Fruit fly (Drosophila melanogaster): ENCODE data around the gene CG10949.
A peak's percentile ranks its signal among the peaks of the same experiment; 100 is the strongest.

CG10949 gene

DNA sequence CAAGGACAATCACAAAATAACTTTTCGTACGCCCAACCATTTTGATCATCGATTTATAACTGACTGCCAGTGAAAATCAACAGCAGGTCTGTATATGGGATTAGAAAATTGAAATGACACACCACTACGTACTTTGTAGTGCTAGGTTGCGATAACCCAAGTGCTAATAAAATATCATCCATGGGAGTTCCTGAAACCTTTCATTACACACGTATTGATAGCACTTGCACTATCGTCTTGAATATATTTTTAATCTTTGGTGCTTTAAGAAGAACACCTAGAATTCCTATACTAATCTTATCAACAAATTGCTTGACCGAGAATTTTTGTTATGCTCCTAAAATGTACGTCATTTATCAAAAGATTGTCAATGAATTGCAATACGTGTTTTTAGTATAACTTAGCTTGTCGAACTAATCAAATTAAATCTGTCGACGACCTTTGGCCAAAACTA is 42.6 kb downstream of the CG10949 start, which contains the start of gene Ugt37A1:
Gene Ugt37A1 (minus strand): TSS at position 51 of the 454 bp plus-strand sequence.
- TF ChIP-seq bcd (GFP tag; optimal IDR thresholded peaks at IDR 0.05) (no peak), CG4360 (GFP tag; IDR thresholded peaks at IDR 0.05) (no peak), CG13624 (GFP tag; optimal IDR thresholded peaks at IDR 0.05) (no peak), exex (tag; optimal IDR thresholded peaks at IDR 0.05) (peak; percentile 77), CG3407 (GFP tag; optimal IDR thresholded peaks at IDR 0.05) (no peak), Ets97D (GFP tag; optimal IDR thresholded peaks at IDR 0.05) (no peak), CG15073 (GFP tag; optimal IDR thresholded peaks at IDR 0.05) (no peak), sd (tag; optimal IDR thresholded peaks at IDR 0.05) (peak; percentile 60), fu2 (GFP tag; optimal IDR thresholded peaks at IDR 0.05) (no peak)

DNA sequence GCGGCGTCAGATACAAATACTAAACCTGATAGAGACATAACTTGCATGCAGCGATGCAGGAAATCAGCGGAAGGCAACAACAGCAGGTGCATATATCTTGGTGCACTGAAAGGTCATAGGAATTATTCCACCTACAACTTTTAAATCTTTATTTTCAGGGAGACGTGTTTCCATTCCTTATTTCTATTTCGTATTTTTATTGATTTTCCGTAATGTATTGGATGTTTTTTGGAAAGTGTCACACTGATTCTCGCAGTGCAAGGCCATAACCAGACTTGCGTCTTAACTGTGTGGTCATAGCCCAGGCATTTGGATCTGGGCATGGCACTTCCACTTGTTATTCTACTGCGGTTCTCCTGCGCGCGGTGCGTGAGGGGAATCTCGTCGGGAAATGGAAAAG is 45.3 kb downstream of the CG10949 start:
- peak; percentile 21 for TF ChIP-seq Blimp-1 (GFP tag; optimal IDR thresholded peaks at IDR 0.05)
- no peak for TF ChIP-seq CG34224 (GFP tag; IDR thresholded peaks at IDR 0.05; ENCODE audit: partially characterized antibody)
- TF ChIP-seq CG11456 (GFP tag; IDR thresholded peaks at IDR 0.05) = 0 out of 3 replicates have a peak, but pooled peaks have one; percentile 35
- no peak for TF ChIP-seq CG17568 (GFP tag; optimal IDR thresholded peaks at IDR 0.05)
- no peak for TF ChIP-seq hb (GFP tag; IDR thresholded peaks at IDR 0.05; ENCODE audit: partially characterized antibody)
- no peak for TF ChIP-seq tap (tag; optimal IDR thresholded peaks at IDR 0.05)
- peak; percentile 6; the same call in 1 of the 2 replicates for TF ChIP-seq CG6689 (GFP tag; IDR thresholded peaks at IDR 0.05)
- TF ChIP-seq Myb (GFP tag; optimal IDR thresholded peaks at IDR 0.05) = no peak
- no peak for TF ChIP-seq CG15011 (GFP tag; optimal IDR thresholded peaks at IDR 0.05)
- no peak for TF ChIP-seq kni (GFP tag; optimal IDR thresholded peaks at IDR 0.05)
- peak; percentile 81 for TF ChIP-seq Drgx (GFP tag; IDR thresholded peaks at IDR 0.05)
- TF ChIP-seq Trl (optimal IDR thresholded peaks at IDR 0.05) = no peak
- no peak for TF ChIP-seq Trl (GFP tag; optimal IDR thresholded peaks at IDR 0.05)
- peak in 1 of 2 experiments; percentile 67 for TF ChIP-seq bsh (GFP tag; optimal IDR thresholded peaks at IDR 0.05)
- no peak for TF ChIP-seq ERR (GFP tag; optimal IDR thresholded peaks at IDR 0.05)
- TF ChIP-seq Dfd (GFP tag; optimal IDR thresholded peaks at IDR 0.05) = no peak
- no peak for TF ChIP-seq Atf-2 (GFP tag; optimal IDR thresholded peaks at IDR 0.05)
- TF ChIP-seq CG2712 (tag; optimal IDR thresholded peaks at IDR 0.05) = peak; percentile 15
- TF ChIP-seq dysf (GFP tag; IDR thresholded peaks at IDR 0.05) = no peak
- TF ChIP-seq GATAe (GFP tag; conservative IDR thresholded peaks at IDR 0.05) = no peak
- no peak for TF ChIP-seq CG30403 (GFP tag; optimal IDR thresholded peaks at IDR 0.05)
- TF ChIP-seq CG12236 (GFP tag; optimal IDR thresholded peaks at IDR 0.05) = no peak

DNA sequence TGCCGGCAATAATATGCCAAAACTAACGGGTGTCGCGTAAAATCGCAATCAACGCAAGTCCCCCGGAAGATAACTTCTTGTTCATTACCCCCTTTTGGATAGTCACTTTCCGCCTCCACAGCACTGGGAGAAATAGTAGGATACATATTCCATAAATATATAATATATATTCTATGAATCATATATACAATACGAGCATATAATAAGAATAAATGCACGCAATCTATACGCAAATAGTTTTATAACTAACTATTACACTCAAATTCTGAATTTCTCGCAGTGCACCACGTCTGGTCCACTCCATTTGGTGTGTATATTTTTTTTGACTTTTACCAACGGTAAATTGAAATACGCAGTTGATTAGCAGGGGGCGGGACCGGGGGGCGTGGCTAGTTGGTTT is 46.6 kb downstream of the CG10949 start:
- peak; percentile 46 for TF ChIP-seq Sox102F (GFP tag; optimal IDR thresholded peaks at IDR 0.05)
- no peak for TF ChIP-seq prd (optimal IDR thresholded peaks at IDR 0.05)
- TF ChIP-seq prd (GFP tag; IDR thresholded peaks at IDR 0.05) = 0 out of 3 replicates have a peak, but pooled peaks have one; percentile 29
- no peak for TF ChIP-seq CG15696 (tag; optimal IDR thresholded peaks at IDR 0.05)
- no peak for TF ChIP-seq CG13287 (GFP tag; IDR thresholded peaks at IDR 0.05; ENCODE audit: partially characterized antibody)
- no peak for TF ChIP-seq Fer1 (GFP tag; optimal IDR thresholded peaks at IDR 0.05)
- TF ChIP-seq CG5245 (GFP tag; optimal IDR thresholded peaks at IDR 0.05) = peak; percentile 0
- TF ChIP-seq ind (GFP tag; optimal IDR thresholded peaks at IDR 0.05) = no peak
- TF ChIP-seq pan (optimal IDR thresholded peaks at IDR 0.05) = no peak
- TF ChIP-seq pan (GFP tag; optimal IDR thresholded peaks at IDR 0.05 in 1 of 2, IDR thresholded peaks at IDR 0.05 in 1 of 2) = peak in 1 of 2 experiments; percentile 20
- peak; percentile 2 for TF ChIP-seq CG4820 (GFP tag; optimal IDR thresholded peaks at IDR 0.05)
- TF ChIP-seq caup (GFP tag; optimal IDR thresholded peaks at IDR 0.05; ENCODE audit: severe bottlenecking) = no peak
- 0 out of 2 replicates have a peak, but pooled peaks have one; percentile 18 for TF ChIP-seq vvl (GFP tag; IDR thresholded peaks at IDR 0.05)
- TF ChIP-seq CG8924 (tag; optimal IDR thresholded peaks at IDR 0.05) = no peak
- no peak for TF ChIP-seq fu2 (GFP tag; optimal IDR thresholded peaks at IDR 0.05)
- 0 out of 3 replicates have a peak, but pooled peaks have one; percentile 36 for TF ChIP-seq CG11695 (GFP tag; IDR thresholded peaks at IDR 0.05)
- peak; percentile 3 for TF ChIP-seq nmo (GFP tag; optimal IDR thresholded peaks at IDR 0.05)
- TF ChIP-seq maf-S (GFP tag; optimal IDR thresholded peaks at IDR 0.05) = no peak
- TF ChIP-seq peb (GFP tag; IDR thresholded peaks at IDR 0.05) = no peak
- peak; percentile 40; the same call in 1 of the 2 replicates for TF ChIP-seq Awh (GFP tag; IDR thresholded peaks at IDR 0.05)
- no peak for TF ChIP-seq hth (optimal IDR thresholded peaks at IDR 0.05)
